Worm (Caenorhabditis elegans) whole organism, late embryonic: Measurements from ENCODE around the gene K09B11.4.
A peak's percentile ranks its signal among the peaks of the same experiment; 100 is the strongest.

ENCODE experiments used
- hlh-30 ChIP-seq: sonication (generic microtip); optimal IDR thresholded peaks from 2 replicates; lab custom pipeline; 2017; ENCODE audit warnings: antibody characterized with exemption, missing genetic modification characterization, missing compliant biosample characterization; ENCODE audit not compliant: insufficient read depth
- nhr-11 ChIP-seq: fragments of 150-350 bp; optimal IDR thresholded peaks from 2 replicates; lab custom pipeline; 2014; ENCODE audit warnings: missing biosample characterization, missing genetic modification characterization

ce11 chrIV:13393246-13393716 is 36.1 kb upstream of the K09B11.4 start:
- TF ChIP-seq hlh-30 (tag; lab: Kevin White, UChicago), result peak; percentile 3
- no peak for TF ChIP-seq nhr-11
